Fruit fly (Drosophila melanogaster) whole organism, pupa: ENCODE results near the gene CG5787.

ENCODE experiments used
- CG10348 ChIP-seq: fragments of 200-800 bp; sonication (Bioruptor generic); IDR thresholded peaks from 2 replicates; pipeline ENCODE4 v1.3.6; 2022; ENCODE audit warnings: missing biosample characterization, missing genetic modification characterization
- CG12605 ChIP-seq: fragments of 200-800 bp; sonication (Bioruptor generic); IDR thresholded peaks from 2 replicates; pipeline ENCODE4 v1.3.6; 2022; ENCODE audit warnings: missing biosample characterization, missing genetic modification characterization
- CG13204 ChIP-seq: fragments of 200-800 bp; sonication (Bioruptor generic); optimal IDR thresholded peaks from 2 replicates; lab custom pipeline; 2018; ENCODE audit warnings: missing biosample characterization, mild to moderate bottlenecking, missing genetic modification characterization, moderate library complexity
- CG14655 ChIP-seq: fragments of 200-800 bp; sonication (Bioruptor generic); optimal IDR thresholded peaks from 3 replicates; lab custom pipeline; 2017; ENCODE audit warnings: mild to moderate bottlenecking, missing biosample characterization, missing genetic modification reagents, missing genetic modification characterization
- CG15710 ChIP-seq: fragments of 200-800 bp; sonication (Bioruptor generic); optimal IDR thresholded peaks from 2 replicates; lab custom pipeline; 2018; ENCODE audit warnings: missing biosample characterization, mild to moderate bottlenecking, missing genetic modification characterization, moderate library complexity
- CG17806 ChIP-seq: fragments of 200-800 bp; sonication (Bioruptor generic); optimal IDR thresholded peaks from 2 replicates; lab custom pipeline; 2018; ENCODE audit warnings: missing biosample characterization, mild to moderate bottlenecking, missing genetic modification characterization, moderate library complexity
- CG32121 ChIP-seq: fragments of 200-800 bp; sonication (Bioruptor generic); IDR thresholded peaks from 2 replicates; pipeline ENCODE4 v1.3.6; 2022; ENCODE audit warnings: missing biosample characterization, missing genetic modification characterization
- CG34367 ChIP-seq: fragments of 200-800 bp; sonication (Bioruptor generic); optimal IDR thresholded peaks from 2 replicates; lab custom pipeline; 2018; ENCODE audit warnings: missing biosample characterization, mild to moderate bottlenecking, missing genetic modification characterization
- CG4496 ChIP-seq: fragments of 200-800 bp; sonication (Bioruptor generic); IDR thresholded peaks from 3 replicates; pipeline ENCODE4 v1.3.6; 2022; ENCODE audit warnings: missing biosample characterization, missing genetic modification characterization
- CG8159 ChIP-seq: fragments of 200-800 bp; sonication (Bioruptor generic); optimal IDR thresholded peaks from 3 replicates; lab custom pipeline; 2018; ENCODE audit warnings: missing biosample characterization, mild to moderate bottlenecking, missing genetic modification characterization, moderate library complexity
- CG8301 ChIP-seq: fragments of 200-800 bp; sonication (Bioruptor generic); optimal IDR thresholded peaks from 2 replicates; lab custom pipeline; 2018; ENCODE audit warnings: missing biosample characterization, mild to moderate bottlenecking, missing genetic modification characterization
- CG9948 ChIP-seq: fragments of 200-800 bp; sonication (Bioruptor generic); optimal IDR thresholded peaks from 2 replicates; lab custom pipeline; 2018; ENCODE audit warnings: missing biosample characterization, mild to moderate bottlenecking, missing genetic modification characterization, moderate library complexity
- D1 ChIP-seq: fragments of 200-800 bp; sonication (Bioruptor generic); optimal IDR thresholded peaks from 2 replicates; lab custom pipeline; 2018; ENCODE audit warnings: missing biosample characterization, mild to moderate bottlenecking, missing genetic modification characterization, moderate library complexity
- EcR ChIP-seq: fragments of 200-800 bp; sonication (Bioruptor generic); optimal IDR thresholded peaks from 3 replicates; lab custom pipeline; 2019; ENCODE audit warnings: missing biosample characterization, missing genetic modification characterization, mild to moderate bottlenecking, moderate library complexity, missing genetic modification reagents
- Ets98B ChIP-seq: fragments of 200-800 bp; sonication (Bioruptor generic); IDR thresholded peaks from 2 replicates; pipeline ENCODE4 v1.3.6; 2022; ENCODE audit warnings: missing biosample characterization, missing genetic modification characterization
- Pif1A ChIP-seq: fragments of 200-800 bp; sonication (Bioruptor generic); optimal IDR thresholded peaks from 3 replicates; lab custom pipeline; 2016; ENCODE audit warnings: missing biosample characterization, missing genetic modification characterization
- Pif1B ChIP-seq: fragments of 200-800 bp; sonication (Bioruptor generic); optimal IDR thresholded peaks from 3 replicates; lab custom pipeline; 2016; ENCODE audit warnings: missing biosample characterization, missing genetic modification characterization
- Snoo ChIP-seq: fragments of 200-800 bp; sonication (Bioruptor generic); optimal IDR thresholded peaks from 3 replicates; lab custom pipeline; 2017; ENCODE audit warnings: missing biosample characterization, mild to moderate bottlenecking, missing genetic modification characterization, inconsistent platforms
- fd96Ca ChIP-seq: fragments of 200-800 bp; sonication (Bioruptor generic); IDR thresholded peaks from 3 replicates; pipeline ENCODE4 v1.3.6; 2022; ENCODE audit warnings: missing biosample characterization, missing genetic modification characterization
- gl ChIP-seq: fragments of 200-800 bp; sonication (Bioruptor generic); optimal IDR thresholded peaks from 2 replicates; lab custom pipeline; 2018; ENCODE audit warnings: missing biosample characterization, mild to moderate bottlenecking, missing genetic modification characterization
- rn ChIP-seq: fragments of 200-800 bp; sonication (Bioruptor generic); IDR thresholded peaks from 2 replicates; pipeline ENCODE4 v1.3.6; 2022; ENCODE audit warnings: missing biosample characterization, missing genetic modification characterization

Gene CG5787

DNA sequence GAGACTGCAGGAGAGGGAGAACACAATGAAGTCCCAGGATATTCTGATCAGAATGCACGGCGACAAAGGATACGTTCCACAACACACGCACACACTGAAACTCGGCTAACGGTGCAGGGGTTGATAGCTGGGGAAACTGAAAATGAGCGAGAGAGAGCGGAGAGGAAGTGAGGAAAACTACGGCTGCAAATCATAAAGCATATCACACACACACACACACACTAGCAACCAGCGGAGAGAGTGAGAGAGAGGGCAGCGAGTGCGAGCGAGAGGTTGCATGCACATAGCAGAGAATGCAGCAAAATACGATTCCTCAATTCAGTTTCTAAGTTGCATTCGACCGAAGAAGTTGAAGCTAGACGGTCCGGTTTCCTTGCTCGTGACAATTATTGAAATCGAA lies 34.5 kb downstream of the CG5787 start:
- TF ChIP-seq rn (GFP tag; lab: Robert Waterston, UW): no peak
- TF ChIP-seq Snoo (tag; lab: Kevin White, UChicago): no peak
- no peak for TF ChIP-seq CG10348 (GFP tag; lab: Robert Waterston, UW)
- no peak for TF ChIP-seq gl
- no peak for TF ChIP-seq CG34367 (tag; lab: Kevin White, UChicago)
- no peak for TF ChIP-seq CG12605
- no peak for TF ChIP-seq CG8159
- no peak for TF ChIP-seq CG13204 (GFP tag; lab: Kevin White, UChicago)
- TF ChIP-seq Pif1B (GFP tag; lab: Kevin White, UChicago): no peak
- TF ChIP-seq fd96Ca (GFP tag; lab: Robert Waterston, UW): no peak
- TF ChIP-seq CG15710 (tag; lab: Kevin White, UChicago): no peak
- no peak for TF ChIP-seq D1 (tag; lab: Kevin White, UChicago)
- TF ChIP-seq Pif1A: no peak
- TF ChIP-seq CG32121 (GFP tag; lab: Robert Waterston, UW): no peak
- no peak for TF ChIP-seq CG17806 (tag; lab: Kevin White, UChicago)
- TF ChIP-seq EcR: no peak

DNA sequence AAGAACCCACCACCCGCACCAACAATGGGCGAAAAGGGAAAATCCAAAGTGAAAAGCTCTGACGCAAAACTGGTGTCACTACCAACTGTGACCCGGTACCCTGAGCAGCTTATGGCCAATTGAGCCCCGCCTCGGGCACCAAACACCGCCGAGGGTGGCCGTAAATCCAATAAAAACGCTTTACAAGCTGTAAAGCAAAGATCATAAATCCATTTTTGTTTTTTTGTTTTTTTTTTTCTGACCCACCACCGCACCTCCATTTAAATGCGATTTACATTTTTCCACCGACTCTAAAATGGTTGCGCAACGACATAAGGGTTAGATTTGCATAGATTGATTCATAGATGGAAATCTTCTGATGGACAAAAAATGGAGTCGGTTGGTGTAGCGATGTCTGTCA lies 38.4 kb downstream of the CG5787 start:
- no peak for TF ChIP-seq rn (GFP tag; lab: Robert Waterston, UW)
- TF ChIP-seq Pif1B (GFP tag; lab: Kevin White, UChicago): no peak
- TF ChIP-seq CG17806 (tag; lab: Kevin White, UChicago): no peak
- no peak for TF ChIP-seq CG4496 (GFP tag; lab: Robert Waterston, UW)
- TF ChIP-seq Ets98B (GFP tag; lab: Robert Waterston, UW): no peak
- TF ChIP-seq Pif1A: no peak
- no peak for TF ChIP-seq CG34367 (tag; lab: Kevin White, UChicago)
- no peak for TF ChIP-seq CG15710 (tag; lab: Kevin White, UChicago)
- TF ChIP-seq CG8301 (tag; lab: Kevin White, UChicago): no peak
- TF ChIP-seq CG14655 (GFP tag; lab: Kevin White, UChicago): no peak
- no peak for TF ChIP-seq CG8159
- no peak for TF ChIP-seq Snoo (tag; lab: Kevin White, UChicago)
- TF ChIP-seq D1 (tag; lab: Kevin White, UChicago): no peak
- TF ChIP-seq gl: no peak
- no peak for TF ChIP-seq CG10348 (GFP tag; lab: Robert Waterston, UW)

DNA sequence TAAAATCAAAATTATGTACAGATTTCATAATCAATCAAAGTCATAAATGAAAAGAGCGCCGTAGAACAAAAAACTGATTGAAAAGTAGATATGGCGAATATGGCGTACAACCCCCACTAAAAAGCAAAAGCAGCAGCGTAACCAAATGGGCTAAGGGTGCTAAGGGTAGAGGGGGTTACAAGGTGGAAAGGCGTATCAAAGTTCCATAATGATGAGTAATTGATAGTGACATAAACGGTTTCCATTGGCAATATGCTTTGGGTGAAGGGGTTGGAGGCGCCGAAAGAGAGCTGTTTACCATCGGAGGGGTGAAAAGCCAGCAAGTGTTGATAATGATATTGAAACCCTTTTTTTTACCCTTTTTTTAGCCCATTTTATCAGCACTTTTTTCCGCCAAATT lies 40.5 kb downstream of the CG5787 start:
- TF ChIP-seq CG8159: no peak
- TF ChIP-seq fd96Ca (GFP tag; lab: Robert Waterston, UW): no peak
- no peak for TF ChIP-seq CG12605
- no peak for TF ChIP-seq CG4496 (GFP tag; lab: Robert Waterston, UW)
- no peak for TF ChIP-seq CG8301 (tag; lab: Kevin White, UChicago)
- no peak for TF ChIP-seq Ets98B (GFP tag; lab: Robert Waterston, UW)
- TF ChIP-seq Pif1B (GFP tag; lab: Kevin White, UChicago): no peak
- TF ChIP-seq CG15710 (tag; lab: Kevin White, UChicago): no peak
- TF ChIP-seq CG9948 (tag; lab: Kevin White, UChicago): no peak
- no peak for TF ChIP-seq rn (GFP tag; lab: Robert Waterston, UW)
- no peak for TF ChIP-seq gl
- TF ChIP-seq CG13204 (GFP tag; lab: Kevin White, UChicago): no peak
- no peak for TF ChIP-seq CG17806 (tag; lab: Kevin White, UChicago)
- TF ChIP-seq D1 (tag; lab: Kevin White, UChicago): no peak
- no peak for TF ChIP-seq Pif1A
- no peak for TF ChIP-seq CG14655 (GFP tag; lab: Kevin White, UChicago)
- TF ChIP-seq, all 21 proteins: peak for 0

DNA sequence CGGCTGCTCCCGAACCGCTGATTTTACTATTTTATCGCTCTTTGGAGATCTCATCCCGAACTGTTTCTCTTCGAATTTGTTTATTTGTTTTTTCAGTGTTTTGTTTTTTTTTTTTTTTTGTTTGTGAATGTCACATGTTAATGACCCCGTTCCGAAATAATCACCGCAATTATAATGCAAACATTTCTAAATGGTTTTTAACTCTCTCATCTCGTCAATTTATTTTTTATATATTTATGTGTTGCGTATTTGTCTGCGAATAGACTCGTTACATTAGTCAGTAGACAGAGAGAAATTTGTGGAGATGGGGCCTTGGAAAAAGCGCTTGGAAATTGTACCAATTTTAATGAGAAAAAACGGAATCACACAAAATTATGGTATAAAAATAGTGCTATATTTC lies 43.1 kb downstream of the CG5787 start, which contains the start of gene Nepl7:
Nepl7 (minus strand) TSS at position 101 of the 400 bp plus-strand sequence.
- TF ChIP-seq CG15710 (tag; lab: Kevin White, UChicago): no peak
- no peak for TF ChIP-seq CG8159
- no peak for TF ChIP-seq D1 (tag; lab: Kevin White, UChicago)
- no peak for TF ChIP-seq Pif1B (GFP tag; lab: Kevin White, UChicago)
- no peak for TF ChIP-seq CG12605
- no peak for TF ChIP-seq EcR
- no peak for TF ChIP-seq CG14655 (GFP tag; lab: Kevin White, UChicago)
- TF ChIP-seq gl: no peak
- no peak for TF ChIP-seq CG9948 (tag; lab: Kevin White, UChicago)
- TF ChIP-seq CG32121 (GFP tag; lab: Robert Waterston, UW): no peak
- TF ChIP-seq, all 21 proteins: peak for 0

DNA sequence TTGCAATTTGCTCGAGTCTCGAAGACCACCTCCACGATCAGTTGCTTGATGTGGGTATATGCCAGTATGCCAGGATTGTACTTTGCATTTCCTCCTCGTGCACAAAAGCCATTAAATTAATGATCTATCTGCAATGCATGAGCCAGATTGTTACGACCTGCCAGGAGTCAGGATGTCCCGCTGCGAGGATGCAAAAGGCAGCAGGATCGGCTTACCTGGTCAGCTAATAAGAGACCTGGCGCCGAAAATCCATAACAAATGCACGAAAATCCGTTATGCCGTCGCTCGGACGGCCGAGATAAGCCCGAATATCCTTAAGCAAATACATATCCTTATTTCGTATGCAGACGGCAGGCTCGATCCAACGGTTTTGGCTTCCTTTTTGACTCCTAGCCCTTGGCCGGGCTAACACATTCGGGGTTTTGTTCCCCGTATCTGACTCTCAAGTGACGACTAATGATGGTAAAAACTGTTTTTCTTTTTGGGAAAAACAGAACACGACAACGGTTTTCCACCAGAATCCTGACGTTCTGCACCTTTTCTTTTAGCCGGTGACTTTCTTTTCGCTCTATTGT lies 46.7 kb downstream of the CG5787 start:
- TF ChIP-seq Snoo (tag; lab: Kevin White, UChicago): no peak
- no peak for TF ChIP-seq EcR
- TF ChIP-seq gl: no peak
- TF ChIP-seq Pif1A: no peak
- TF ChIP-seq CG8301 (tag; lab: Kevin White, UChicago): no peak
- TF ChIP-seq CG13204 (GFP tag; lab: Kevin White, UChicago): no peak
- TF ChIP-seq CG17806 (tag; lab: Kevin White, UChicago): no peak
- no peak for TF ChIP-seq Ets98B (GFP tag; lab: Robert Waterston, UW)
- TF ChIP-seq, all 21 proteins: peak for 0
